Fruit fly (Drosophila melanogaster) whole organism, pupa: ENCODE measurements around the gene TrxT.
A peak's percentile ranks its signal among the peaks of the same experiment; 100 is the strongest.

ENCODE experiments used
- CG10348 ChIP-seq: fragments of 200-800 bp; sonication (Bioruptor generic); IDR thresholded peaks from 2 replicates; pipeline ENCODE4 v1.3.6; 2022; ENCODE audit warnings: missing biosample characterization, missing genetic modification characterization
- CG8159 ChIP-seq: fragments of 200-800 bp; sonication (Bioruptor generic); optimal IDR thresholded peaks from 3 replicates; lab custom pipeline; 2018; ENCODE audit warnings: missing biosample characterization, mild to moderate bottlenecking, missing genetic modification characterization, moderate library complexity
- Snoo ChIP-seq: fragments of 200-800 bp; sonication (Bioruptor generic); optimal IDR thresholded peaks from 3 replicates; lab custom pipeline; 2017; ENCODE audit warnings: missing biosample characterization, mild to moderate bottlenecking, missing genetic modification characterization, inconsistent platforms
- gl ChIP-seq: fragments of 200-800 bp; sonication (Bioruptor generic); optimal IDR thresholded peaks from 2 replicates; lab custom pipeline; 2018; ENCODE audit warnings: missing biosample characterization, mild to moderate bottlenecking, missing genetic modification characterization
- rn ChIP-seq: fragments of 200-800 bp; sonication (Bioruptor generic); IDR thresholded peaks from 2 replicates; pipeline ENCODE4 v1.3.6; 2022; ENCODE audit warnings: missing biosample characterization, missing genetic modification characterization

dm6 chrX:5285835-5286234, 25.9 kb downstream of the TrxT start:
- TF ChIP-seq Snoo (tag; lab: Kevin White, UChicago) (no peak), CG10348 (GFP tag; lab: Robert Waterston, UW) (no peak), rn (no peak), CG8159 (tag; lab: Kevin White, UChicago) (peak; percentile 2), gl (tag; lab: Kevin White, UChicago) (no peak)
